Worm (Caenorhabditis elegans) whole organism, L1 larva: ENCODE measurements around the gene Y75B8A.13.
"Not testable (repeated sequence)": the region's sequence is repeated elsewhere in the genome, so short reads cannot be mapped to it uniquely, and the experiment has no call there.

Experiments
- C04F5.9 ChIP-seq: sonication (generic microtip); optimal IDR thresholded peaks from 2 replicates; lab custom pipeline; 2016; ENCODE audit warnings: missing genetic modification characterization, missing compliant biosample characterization
- F16B12.6 ChIP-seq: fragments of 150-350 bp; optimal IDR thresholded peaks from 2 replicates; lab custom pipeline; 2014; ENCODE audit warnings: missing biosample characterization, missing genetic modification characterization
- Y116A8C.19 ChIP-seq: sonication (generic microtip); optimal IDR thresholded peaks from 2 replicates; lab custom pipeline; 2016; ENCODE audit warnings: missing compliant biosample characterization, missing genetic modification characterization, borderline replicate concordance
- alr-1 ChIP-seq: fragments of 200-800 bp; sonication (Bioruptor generic); optimal IDR thresholded peaks from 2 replicates; lab custom pipeline; 2018; ENCODE audit warnings: borderline replicate concordance, mild to moderate bottlenecking, missing genetic modification characterization, missing compliant biosample characterization
- blmp-1 ChIP-seq: fragments of 150-350 bp; optimal IDR thresholded peaks from 2 replicates; lab custom pipeline; 2014; ENCODE audit warnings: missing biosample characterization, missing genetic modification characterization
- ceh-90 ChIP-seq: sonication (generic microtip); optimal IDR thresholded peaks from 2 replicates; lab custom pipeline; 2016; ENCODE audit warnings: missing genetic modification characterization, missing compliant biosample characterization
- dsc-1 ChIP-seq: sonication (generic microtip); optimal IDR thresholded peaks from 2 replicates; lab custom pipeline; 2016; ENCODE audit warnings: mild to moderate bottlenecking, missing genetic modification characterization, missing compliant biosample characterization
- efl-1 ChIP-seq, 4 experiments: fragments of 150-350 bp; optimal IDR thresholded peaks in 3 of 4; peaks in 1 of 4; 1 replicate in 1 of 4; 2 replicates in 3 of 4; lab custom pipeline; 2014; ENCODE audit warnings: missing biosample characterization in 2 of 4, missing genetic modification characterization in 2 of 4, missing genetic modification reagents in 2 of 4
- elt-2 ChIP-seq: sonication (generic microtip); optimal IDR thresholded peaks from 2 replicates; lab custom pipeline; 2016; ENCODE audit warnings: missing genetic modification characterization, mild to moderate bottlenecking, inconsistent platforms, missing compliant biosample characterization, missing genetic modification reagents
- ets-5 ChIP-seq: fragments of 200-800 bp; sonication (Bioruptor generic); IDR thresholded peaks from 2 replicates; pipeline ENCODE4 v1.3.6; 2022; ENCODE audit warnings: missing genetic modification characterization, missing compliant biosample characterization
- fkh-4 ChIP-seq: sonication (generic microtip); optimal IDR thresholded peaks from 2 replicates; lab custom pipeline; 2016; ENCODE audit warnings: missing compliant biosample characterization, missing genetic modification characterization, borderline replicate concordance
- fkh-8 ChIP-seq: sonication (generic microtip); optimal IDR thresholded peaks from 2 replicates; lab custom pipeline; 2016; ENCODE audit warnings: mild to moderate bottlenecking, missing genetic modification characterization, missing compliant biosample characterization
- grh-1 ChIP-seq: fragments of 200-800 bp; sonication (Bioruptor generic); IDR thresholded peaks from 2 replicates; pipeline ENCODE4 v1.3.6; 2022; ENCODE audit warnings: missing genetic modification reagents, missing genetic modification characterization, missing compliant biosample characterization
- hlh-17 ChIP-seq: fragments of 200-800 bp; sonication (Bioruptor generic); optimal IDR thresholded peaks from 2 replicates; lab custom pipeline; 2018; ENCODE audit warnings: missing genetic modification characterization, mild to moderate bottlenecking, missing compliant biosample characterization, moderate library complexity, borderline replicate concordance
- hlh-4 ChIP-seq: sonication (generic microtip); optimal IDR thresholded peaks from 2 replicates; lab custom pipeline; 2016; ENCODE audit warnings: mild to moderate bottlenecking, missing genetic modification characterization, missing compliant biosample characterization
- lin-14 ChIP-seq: fragments of 200-800 bp; sonication (Bioruptor generic); optimal IDR thresholded peaks from 2 replicates; lab custom pipeline; 2018; ENCODE audit warnings: mild to moderate bottlenecking, missing genetic modification characterization, moderate library complexity, missing compliant biosample characterization
- lin-15B ChIP-seq: fragments of 150-350 bp; sonication (generic microtip); optimal IDR thresholded peaks from 3 replicates; lab custom pipeline; 2014; ENCODE audit warnings: missing biosample characterization, missing genetic modification characterization
- lin-35 ChIP-seq, 2 experiments: fragments of 150-350 bp; optimal IDR thresholded peaks; 2 replicates each; lab custom pipeline; 2014; ENCODE audit warnings: missing biosample characterization in 2 of 2, missing genetic modification characterization in 2 of 2, missing genetic modification reagents in 2 of 2
- mdl-1 ChIP-seq, 2 experiments: fragments of 150-350 bp; optimal IDR thresholded peaks; 2 replicates each; lab custom pipeline; 2014 to 2017; ENCODE audit warnings: missing biosample characterization in 2 of 2, missing genetic modification characterization in 2 of 2, inconsistent platforms in 1 of 2
- mef-2 ChIP-seq: fragments of 150-350 bp; optimal IDR thresholded peaks from 2 replicates; lab custom pipeline; 2014; ENCODE audit warnings: missing biosample characterization, missing genetic modification characterization
- mep-1 ChIP-seq: fragments of 150-350 bp; optimal IDR thresholded peaks from 2 replicates; lab custom pipeline; 2014; ENCODE audit warnings: missing biosample characterization, missing genetic modification characterization
- nhr-11 ChIP-seq: fragments of 150-350 bp; optimal IDR thresholded peaks from 2 replicates; lab custom pipeline; 2014; ENCODE audit warnings: missing biosample characterization, missing genetic modification characterization
- nhr-19 ChIP-seq: fragments of 200-800 bp; sonication (Bioruptor generic); conservative IDR thresholded peaks from 2 replicates; pipeline ENCODE4 v1.3.6; 2022; ENCODE audit warnings: missing genetic modification characterization, missing compliant biosample characterization
- nhr-20 ChIP-seq: sonication (generic microtip); optimal IDR thresholded peaks from 2 replicates; lab custom pipeline; 2016; ENCODE audit warnings: mild to moderate bottlenecking, missing genetic modification characterization, missing compliant biosample characterization
- nhr-47 ChIP-seq: sonication (generic microtip); optimal IDR thresholded peaks from 2 replicates; lab custom pipeline; 2016; ENCODE audit warnings: mild to moderate bottlenecking, missing genetic modification characterization, moderate library complexity, missing compliant biosample characterization
- nhr-77 ChIP-seq: fragments of 150-350 bp; optimal IDR thresholded peaks from 2 replicates; lab custom pipeline; 2014; ENCODE audit warnings: missing biosample characterization, missing genetic modification characterization
- nhr-84 ChIP-seq: sonication (generic microtip); optimal IDR thresholded peaks from 2 replicates; lab custom pipeline; 2017; ENCODE audit warnings: missing biosample characterization, missing genetic modification characterization
- nhr-85 ChIP-seq: sonication (generic microtip); peaks from one replicate; lab custom pipeline; 2016; ENCODE audit warnings: missing genetic modification characterization, inconsistent platforms, missing compliant biosample characterization
- nhr-90 ChIP-seq: sonication (generic microtip); optimal IDR thresholded peaks from 2 replicates; lab custom pipeline; 2016; ENCODE audit warnings: mild to moderate bottlenecking, missing genetic modification characterization, missing compliant biosample characterization; ENCODE audit not compliant: poor library complexity
- pag-3 ChIP-seq: sonication (generic microtip); optimal IDR thresholded peaks from 2 replicates; lab custom pipeline; 2017; ENCODE audit warnings: missing genetic modification characterization, mild to moderate bottlenecking, missing compliant biosample characterization, antibody characterized with exemption, borderline replicate concordance; ENCODE audit not compliant: insufficient read depth
- pax-3 ChIP-seq: fragments of 200-800 bp; sonication (Bioruptor generic); optimal IDR thresholded peaks from 2 replicates; lab custom pipeline; 2018; ENCODE audit warnings: mild to moderate bottlenecking, missing genetic modification characterization, moderate library complexity, missing compliant biosample characterization
- skn-1 ChIP-seq: fragments of 150-350 bp; optimal IDR thresholded peaks from 2 replicates; lab custom pipeline; 2014; ENCODE audit warnings: missing biosample characterization, missing genetic modification characterization
- snu-23 ChIP-seq: sonication (generic microtip); optimal IDR thresholded peaks from 2 replicates; lab custom pipeline; 2016; ENCODE audit warnings: missing genetic modification characterization, missing compliant biosample characterization
- sptf-1 ChIP-seq: fragments of 150-350 bp; optimal IDR thresholded peaks from 2 replicates; lab custom pipeline; 2014; ENCODE audit warnings: missing biosample characterization, missing genetic modification characterization
- swsn-7 ChIP-seq: sonication (generic microtip); optimal IDR thresholded peaks from 2 replicates; lab custom pipeline; 2016; ENCODE audit warnings: missing genetic modification characterization, missing compliant biosample characterization
- tbx-2 ChIP-seq: sonication (generic microtip); optimal IDR thresholded peaks from 2 replicates; lab custom pipeline; 2016; ENCODE audit warnings: missing genetic modification characterization, missing compliant biosample characterization
- unc-62 ChIP-seq: fragments of 150-350 bp; optimal IDR thresholded peaks from 2 replicates; lab custom pipeline; 2014; ENCODE audit warnings: missing biosample characterization, missing genetic modification reagents, missing genetic modification characterization
- unc-86 ChIP-seq: sonication (generic microtip); optimal IDR thresholded peaks from 2 replicates; lab custom pipeline; 2016; ENCODE audit warnings: missing genetic modification characterization, missing compliant biosample characterization
- unc-98 ChIP-seq: fragments of 200-800 bp; sonication (Bioruptor generic); IDR thresholded peaks from 2 replicates; pipeline ENCODE4 v1.3.6; 2022; ENCODE audit warnings: missing genetic modification characterization, missing compliant biosample characterization
- zip-4 ChIP-seq: fragments of 200-800 bp; sonication (Bioruptor generic); optimal IDR thresholded peaks from 2 replicates; lab custom pipeline; 2018; ENCODE audit warnings: mild to moderate bottlenecking, missing genetic modification characterization, moderate library complexity, missing compliant biosample characterization

Gene Y75B8A.13

ce11 chrIII:12182919-12183318 lies 32.6 kb downstream of the Y75B8A.13 start, which contains the start of gene Y75B8A.10:
TSS of gene Y75B8A.10 (minus strand) at chrIII:12183019.
- TF ChIP-seq ets-5: no peak
- TF ChIP-seq dsc-1: no peak
- TF ChIP-seq zip-4: no peak
- no peak for TF ChIP-seq nhr-84
- TF ChIP-seq skn-1: no peak
- TF ChIP-seq unc-98: no peak
- TF ChIP-seq unc-62 (GFP tag; lab: Kevin White, UChicago): no peak
- no peak for TF ChIP-seq ceh-90 (tag; lab: Kevin White, UChicago)
- no peak for TF ChIP-seq fkh-4 (tag; lab: Kevin White, UChicago)
- no peak for TF ChIP-seq alr-1 (tag; lab: Kevin White, UChicago)
- TF ChIP-seq snu-23: no peak
- TF ChIP-seq unc-86: no peak
- TF ChIP-seq hlh-17 (GFP tag; lab: Kevin White, UChicago): no peak
- TF ChIP-seq lin-15B (tag; lab: Kevin White, UChicago): no peak
- no peak for TF ChIP-seq mep-1 (tag; lab: Kevin White, UChicago)

ce11 chrIII:12178121-12178520 lies 37.4 kb downstream of the Y75B8A.13 start:
- no peak for TF ChIP-seq nhr-47 (tag; lab: Kevin White, UChicago)
- TF ChIP-seq mdl-1 (tag; optimal IDR thresholded peaks at IDR 0.05; lab: Kevin White, UChicago): peak in 1 of 2 experiments; percentile 3
- TF ChIP-seq mep-1 (tag; lab: Kevin White, UChicago): peak; percentile 51
- TF ChIP-seq hlh-4: no peak
- peak; percentile 15 for TF ChIP-seq swsn-7 (tag; lab: Kevin White, UChicago)
- TF ChIP-seq nhr-77 (tag; lab: Kevin White, UChicago): peak; percentile 52
- TF ChIP-seq sptf-1: no peak
- TF ChIP-seq Y116A8C.19: no peak
- TF ChIP-seq nhr-90 (tag; lab: Kevin White, UChicago): peak; percentile 21
- TF ChIP-seq efl-1 (optimal IDR thresholded peaks at IDR 0.05; lab: Kevin White, UChicago): peak in 1 of 2 experiments; percentile 34
- peak in 1 of 2 experiments; percentile 86 for TF ChIP-seq efl-1 (GFP tag; optimal IDR thresholded peaks at IDR 0.05 in 1 of 2; lab: Kevin White, UChicago)
- TF ChIP-seq grh-1 (GFP tag; lab: Robert Waterston, UW): 0 out of 2 replicates have a peak, but pooled peaks have one; percentile 20
- TF ChIP-seq nhr-84: no peak
- TF ChIP-seq lin-14 (GFP tag; lab: Kevin White, UChicago): peak; percentile 84
- TF ChIP-seq lin-35 (GFP tag; optimal IDR thresholded peaks at IDR 0.05; lab: Kevin White, UChicago): peak in 1 of 2 experiments; percentile 14
- TF ChIP-seq C04F5.9 (tag; lab: Kevin White, UChicago): no peak
- peak; percentile 5 for TF ChIP-seq tbx-2 (tag; lab: Kevin White, UChicago)
- TF ChIP-seq nhr-19 (GFP tag; lab: Robert Waterston, UW): peak; percentile 33
- TF ChIP-seq nhr-85 (tag; lab: Kevin White, UChicago): peak; percentile 84
- peak; percentile 27 for TF ChIP-seq snu-23
- TF ChIP-seq blmp-1 (tag; lab: Kevin White, UChicago): peak; percentile 88
- no peak for TF ChIP-seq ceh-90 (tag; lab: Kevin White, UChicago)
- TF ChIP-seq nhr-20 (tag; lab: Kevin White, UChicago): peak; percentile 32
- TF ChIP-seq F16B12.6 (tag; lab: Kevin White, UChicago): no peak
- TF ChIP-seq nhr-11 (tag; lab: Kevin White, UChicago): no peak

ce11 chrIII:12177145-12177544 lies 38.4 kb downstream of the Y75B8A.13 start, which contains the start of gene gly-11:
TSS of gene gly-11 (minus strand) at chrIII:12177245.
- TF ChIP-seq nhr-11, fkh-8, mef-2 (tag; lab: Kevin White, UChicago): not testable (repeated sequence)

- TF ChIP-seq pag-3 (tag; lab: Kevin White, UChicago): no peak
- no peak for TF ChIP-seq elt-2
- TF ChIP-seq pax-3 (tag; lab: Kevin White, UChicago): no peak
- TF ChIP-seq swsn-7 (tag; lab: Kevin White, UChicago): no peak
- no peak for TF ChIP-seq tbx-2 (tag; lab: Kevin White, UChicago)
- TF ChIP-seq nhr-47 (tag; lab: Kevin White, UChicago): no peak
- TF ChIP-seq, all 84 proteins: peak for 0
These were observed 48.5 kb downstream of the Y75B8A.13 start for ce11 chrIII:12167030-12167429.
